Fruit fly (Drosophila melanogaster) S2 (cell line): Measurements from ENCODE around the gene hng3.

Experiments used
- CG8478 ChIP-seq: fragments of >200 bp; optimal IDR thresholded peaks from 2 replicates; lab custom pipeline; 2018
- CTCF ChIP-seq, 2 experiments: fragments of >200 bp; optimal IDR thresholded peaks; 2 replicates each; lab custom pipeline; 2018

dm6 chr3L:781702-782314 is 26.5 kb upstream of the hng3 start:
- TF ChIP-seq CG8478 (lab: Kevin White, UChicago) (no peak), CTCF (optimal IDR thresholded peaks at IDR 0.05; lab: Kevin White, UChicago) (no peak)
